Fruit fly (Drosophila melanogaster) whole organism: ENCODE results near the gene CG11030.
A peak's percentile ranks its signal among the peaks of the same experiment; 100 is the strongest.

Experiments
- CG8478 ChIP-seq: fragments of >200 bp; optimal IDR thresholded peaks from 2 replicates; lab custom pipeline; 2018; ENCODE audit warnings: inconsistent platforms
- Dll ChIP-seq: fragments of >200 bp; optimal IDR thresholded peaks from 2 replicates; lab custom pipeline; 2017
- EcR ChIP-seq, 2 experiments: fragments of >200 bp; optimal IDR thresholded peaks; 2 replicates each; lab custom pipeline; 2017; ENCODE audit warnings: missing biosample characterization in 2 of 2, missing genetic modification characterization in 2 of 2, missing genetic modification reagents in 2 of 2
- pan ChIP-seq: fragments of >200 bp; optimal IDR thresholded peaks from 2 replicates; lab custom pipeline; 2017
- psq ChIP-seq: fragments of >200 bp; optimal IDR thresholded peaks from 2 replicates; lab custom pipeline; 2017
- usp ChIP-seq: fragments of >200 bp; optimal IDR thresholded peaks from 2 replicates; lab custom pipeline; 2017; ENCODE audit warnings: missing biosample characterization, missing genetic modification characterization, mixed read lengths

Gene CG11030

dm6 chr2L:5781181-5781580, 56.7 kb downstream of the CG11030 start:
- TF ChIP-seq Dll (lab: Kevin White, UChicago) (no peak), CG8478 (no peak), EcR (GFP tag; optimal IDR thresholded peaks at IDR 0.05; lab: Kevin White, UChicago) (no peak), usp (GFP tag; lab: Kevin White, UChicago) (no peak), psq (lab: Kevin White, UChicago) (no peak), pan (lab: Kevin White, UChicago) (no peak)

- no peak for TF ChIP-seq usp (GFP tag; lab: Kevin White, UChicago)
- no peak for TF ChIP-seq Dll (lab: Kevin White, UChicago)
- TF ChIP-seq EcR (GFP tag; optimal IDR thresholded peaks at IDR 0.05; lab: Kevin White, UChicago), result no peak
- TF ChIP-seq psq (lab: Kevin White, UChicago), result no peak
- TF ChIP-seq CG8478, result no peak
- TF ChIP-seq pan (lab: Kevin White, UChicago), result no peak
These were observed 58.4 kb downstream of the CG11030 start for dm6 chr2L:5782866-5783265.

- TF ChIP-seq EcR (GFP tag; optimal IDR thresholded peaks at IDR 0.05; lab: Kevin White, UChicago), result no peak
- no peak for TF ChIP-seq psq (lab: Kevin White, UChicago)
- TF ChIP-seq CG8478, result no peak
These were observed 59.3 kb downstream of the CG11030 start, which contains the start of gene CG31913 for dm6 chr2L:5783731-5784130. TSS of gene CG31913 (plus strand) at chr2L:5784031.

- TF ChIP-seq Dll (lab: Kevin White, UChicago), result no peak
- no peak for TF ChIP-seq EcR (GFP tag; optimal IDR thresholded peaks at IDR 0.05; lab: Kevin White, UChicago)
- TF ChIP-seq pan (lab: Kevin White, UChicago), result no peak
- no peak for TF ChIP-seq CG8478
- no peak for TF ChIP-seq psq (lab: Kevin White, UChicago)
These were observed 64.8 kb downstream of the CG11030 start for dm6 chr2L:5789268-5789667.

dm6 chr2L:5790799-5791526, 66.5 kb downstream of the CG11030 start:
- TF ChIP-seq EcR (GFP tag; optimal IDR thresholded peaks at IDR 0.05; lab: Kevin White, UChicago) (no peak), CG8478 (no peak), Dll (lab: Kevin White, UChicago) (no peak), pan (lab: Kevin White, UChicago) (no peak), usp (GFP tag; lab: Kevin White, UChicago) (no peak), psq (lab: Kevin White, UChicago) (no peak)

- TF ChIP-seq usp (GFP tag; lab: Kevin White, UChicago) (no peak), EcR (GFP tag; optimal IDR thresholded peaks at IDR 0.05; lab: Kevin White, UChicago) (no peak), Dll (lab: Kevin White, UChicago) (no peak), psq (lab: Kevin White, UChicago) (no peak), CG8478 (no peak), pan (lab: Kevin White, UChicago) (no peak)
These were observed 68.6 kb downstream of the CG11030 start for dm6 chr2L:5793098-5793497.

- no peak for TF ChIP-seq Dll (lab: Kevin White, UChicago)
- TF ChIP-seq usp (GFP tag; lab: Kevin White, UChicago), result no peak
These were observed 70.7 kb downstream of the CG11030 start for dm6 chr2L:5795192-5795591.

dm6 chr2L:5797977-5798376, 73.5 kb downstream of the CG11030 start:
- TF ChIP-seq usp (GFP tag; lab: Kevin White, UChicago) (no peak), EcR (GFP tag; optimal IDR thresholded peaks at IDR 0.05; lab: Kevin White, UChicago) (no peak), Dll (lab: Kevin White, UChicago) (no peak), psq (lab: Kevin White, UChicago) (no peak), pan (lab: Kevin White, UChicago) (no peak), CG8478 (no peak)

dm6 chr2L:5798629-5799028, 74.2 kb downstream of the CG11030 start:
- TF ChIP-seq EcR (GFP tag; optimal IDR thresholded peaks at IDR 0.05; lab: Kevin White, UChicago), result no peak
- TF ChIP-seq psq (lab: Kevin White, UChicago), result no peak
- TF ChIP-seq Dll (lab: Kevin White, UChicago), result no peak
- no peak for TF ChIP-seq usp (GFP tag; lab: Kevin White, UChicago)
- TF ChIP-seq pan (lab: Kevin White, UChicago), result no peak
- TF ChIP-seq CG8478, result no peak

dm6 chr2L:5799435-5800387, 75.3 kb downstream of the CG11030 start, which contains the start of gene CG9171:
TSS of gene CG9171 (minus strand) at chr2L:5800253.
- TF ChIP-seq pan (lab: Kevin White, UChicago), result no peak
- TF ChIP-seq Dll (lab: Kevin White, UChicago), result peak; percentile 22

dm6 chr2L:5800388-5800748, 75.9 kb downstream of the CG11030 start:
- TF ChIP-seq CG8478, result no peak
- no peak for TF ChIP-seq EcR (GFP tag; optimal IDR thresholded peaks at IDR 0.05; lab: Kevin White, UChicago)
- no peak for TF ChIP-seq usp (GFP tag; lab: Kevin White, UChicago)
- no peak for TF ChIP-seq pan (lab: Kevin White, UChicago)

dm6 chr2L:5801926-5802325, 77.5 kb downstream of the CG11030 start, which contains the start of the genes CG14005 and CG7239:
TSS of gene CG14005 (minus strand) at chr2L:5801975.
TSS of gene CG7239 (plus strand) at chr2L:5802220.
- TF ChIP-seq CG8478, result no peak
- no peak for TF ChIP-seq psq (lab: Kevin White, UChicago)
- no peak for TF ChIP-seq EcR (GFP tag; optimal IDR thresholded peaks at IDR 0.05; lab: Kevin White, UChicago)
- no peak for TF ChIP-seq pan (lab: Kevin White, UChicago)
- TF ChIP-seq Dll (lab: Kevin White, UChicago), result no peak
- TF ChIP-seq usp (GFP tag; lab: Kevin White, UChicago), result no peak
